Fruit fly (Drosophila melanogaster) whole organism, embryonic: ENCODE data around the gene drm.

ENCODE experiments used
- Adf1 ChIP-seq: fragments of 200-800 bp; sonication (Bioruptor generic); IDR thresholded peaks from 2 replicates; pipeline ENCODE4 v1.3.6; 2022; ENCODE audit warnings: missing biosample characterization, missing genetic modification characterization
- Atf6 ChIP-seq: fragments of 200-800 bp; sonication (Bioruptor generic); IDR thresholded peaks from 2 replicates; pipeline ENCODE4 v1.3.6; 2022; ENCODE audit warnings: missing biosample characterization, missing genetic modification characterization
- Awh ChIP-seq: fragments of 200-800 bp; sonication (Bioruptor generic); IDR thresholded peaks from 2 replicates; pipeline ENCODE4, ENCODE4 v1.3.6; 2022; ENCODE audit warnings: missing biosample characterization, missing genetic modification characterization
- CG10274 ChIP-seq: fragments of 200-800 bp; sonication (Bioruptor generic); optimal IDR thresholded peaks from 3 replicates; lab custom pipeline; 2017; ENCODE audit warnings: missing biosample characterization, mild to moderate bottlenecking, missing genetic modification characterization
- CG10462 ChIP-seq: fragments of 200-800 bp; sonication (Bioruptor generic); optimal IDR thresholded peaks from 2 replicates; lab custom pipeline; 2016; ENCODE audit warnings: missing biosample characterization, missing genetic modification characterization
- CG11456 ChIP-seq: fragments of 200-800 bp; sonication (Bioruptor generic); IDR thresholded peaks from 3 replicates; pipeline ENCODE4 v1.3.6; 2022; ENCODE audit warnings: missing biosample characterization, missing genetic modification characterization
- CG11560 ChIP-seq: fragments of 200-800 bp; sonication (Bioruptor generic); IDR thresholded peaks from 3 replicates; pipeline ENCODE4 v1.3.6; 2022; ENCODE audit warnings: missing biosample characterization, missing genetic modification characterization
- CG11696 ChIP-seq: fragments of 200-800 bp; sonication (Bioruptor generic); IDR thresholded peaks from 2 replicates; pipeline ENCODE4 v1.3.6; 2022; ENCODE audit warnings: missing biosample characterization, missing genetic modification characterization
- CG12104 ChIP-seq: fragments of 200-800 bp; sonication (Bioruptor generic); optimal IDR thresholded peaks from 3 replicates; lab custom pipeline; 2016; ENCODE audit warnings: missing biosample characterization, missing genetic modification characterization
- CG1529 ChIP-seq: fragments of 200-800 bp; sonication (Bioruptor generic); optimal IDR thresholded peaks from 3 replicates; lab custom pipeline; 2018; ENCODE audit warnings: missing biosample characterization, missing genetic modification characterization
- CG16815 ChIP-seq: fragments of 200-800 bp; sonication (Bioruptor generic); optimal IDR thresholded peaks from 3 replicates; lab custom pipeline; 2017; ENCODE audit warnings: missing biosample characterization, mild to moderate bottlenecking, missing genetic modification characterization
- CG18262 ChIP-seq: fragments of 200-800 bp; optimal IDR thresholded peaks from 3 replicates; lab custom pipeline; 2019; ENCODE audit warnings: missing biosample characterization, mild to moderate bottlenecking, missing genetic modification characterization, moderate library complexity
- CG3065 ChIP-seq: fragments of 200-800 bp; sonication (Bioruptor generic); optimal IDR thresholded peaks from 2 replicates; lab custom pipeline; 2016; ENCODE audit warnings: missing biosample characterization, missing genetic modification characterization
- CG3281 ChIP-seq: fragments of 200-800 bp; sonication (Bioruptor generic); optimal IDR thresholded peaks from 3 replicates; lab custom pipeline; 2017; ENCODE audit warnings: missing biosample characterization, mild to moderate bottlenecking, missing genetic modification characterization
- CG34376 ChIP-seq: fragments of 200-800 bp; sonication (Bioruptor generic); optimal IDR thresholded peaks from 2 replicates; lab custom pipeline; 2018; ENCODE audit warnings: missing biosample characterization, mild to moderate bottlenecking, missing genetic modification characterization
- CG34422 ChIP-seq: fragments of 200-800 bp; sonication (Bioruptor generic); IDR thresholded peaks from 3 replicates; pipeline ENCODE4 v1.3.6; 2022; ENCODE audit warnings: missing biosample characterization, missing genetic modification characterization
- CG4282 ChIP-seq: fragments of 200-800 bp; sonication (Bioruptor generic); optimal IDR thresholded peaks from 2 replicates; lab custom pipeline; 2016; ENCODE audit warnings: missing biosample characterization, missing genetic modification characterization
- CG4328 ChIP-seq: fragments of 200-800 bp; sonication (Bioruptor generic); optimal IDR thresholded peaks from 3 replicates; lab custom pipeline; 2017; ENCODE audit warnings: missing biosample characterization, missing genetic modification reagents, missing genetic modification characterization
- CG4707 ChIP-seq: fragments of 200-800 bp; sonication (Bioruptor generic); optimal IDR thresholded peaks from 2 replicates; lab custom pipeline; 2018; ENCODE audit warnings: missing biosample characterization, mild to moderate bottlenecking, missing genetic modification characterization, moderate library complexity
- CG6791 ChIP-seq: fragments of 200-800 bp; sonication (Bioruptor generic); IDR thresholded peaks from 3 replicates; pipeline ENCODE4 v1.3.6; 2022; ENCODE audit warnings: missing biosample characterization, missing genetic modification characterization; ENCODE audit not compliant: partially characterized antibody
- CG7786 ChIP-seq: fragments of 200-800 bp; sonication (Bioruptor generic); optimal IDR thresholded peaks from 2 replicates; lab custom pipeline; 2016; ENCODE audit warnings: missing biosample characterization, missing genetic modification characterization
- CG8765 ChIP-seq: fragments of 200-800 bp; sonication (Bioruptor generic); IDR thresholded peaks from 2 replicates; pipeline ENCODE4 v1.3.6; 2022; ENCODE audit warnings: missing biosample characterization, missing genetic modification characterization
- CG9817 ChIP-seq: fragments of 200-800 bp; sonication (Bioruptor generic); optimal IDR thresholded peaks from 2 replicates; lab custom pipeline; 2018; ENCODE audit warnings: missing biosample characterization, mild to moderate bottlenecking, missing genetic modification characterization, moderate library complexity
- ERR ChIP-seq: fragments of 200-800 bp; sonication (Bioruptor generic); optimal IDR thresholded peaks from 2 replicates; lab custom pipeline; 2016; ENCODE audit warnings: missing biosample characterization, missing genetic modification characterization
- Hsf ChIP-seq: fragments of 200-800 bp; sonication (Bioruptor generic); optimal IDR thresholded peaks from 3 replicates; lab custom pipeline; 2016; ENCODE audit warnings: missing biosample characterization, missing genetic modification characterization
- Meics ChIP-seq: fragments of 200-800 bp; sonication (Bioruptor generic); optimal IDR thresholded peaks from 2 replicates; lab custom pipeline; 2017; ENCODE audit warnings: missing biosample characterization, mild to moderate bottlenecking, missing genetic modification characterization
- NC2α ChIP-seq: fragments of 200-800 bp; sonication (Bioruptor generic); optimal IDR thresholded peaks from 2 replicates; lab custom pipeline; 2016; ENCODE audit warnings: missing biosample characterization, missing genetic modification characterization
- NC2β ChIP-seq: fragments of 200-800 bp; sonication (Bioruptor generic); optimal IDR thresholded peaks from 2 replicates; lab custom pipeline; 2016; ENCODE audit warnings: missing biosample characterization, missing genetic modification characterization
- NK7.1 ChIP-seq: fragments of 200-800 bp; sonication (Bioruptor generic); optimal IDR thresholded peaks from 3 replicates; lab custom pipeline; 2016; ENCODE audit warnings: missing biosample characterization, missing genetic modification characterization
- Xbp1 ChIP-seq: fragments of 200-800 bp; sonication (Bioruptor generic); optimal IDR thresholded peaks from 3 replicates; lab custom pipeline; 2016; ENCODE audit warnings: missing biosample characterization, mild to moderate bottlenecking, missing genetic modification characterization
- aop ChIP-seq: fragments of 200-800 bp; sonication (Bioruptor generic); IDR thresholded peaks from 2 replicates; pipeline ENCODE4 v1.3.6; 2022; ENCODE audit warnings: missing biosample characterization, missing genetic modification characterization
- ap ChIP-seq: fragments of 200-800 bp; sonication (Bioruptor generic); IDR thresholded peaks from 2 replicates; pipeline ENCODE4 v1.3.6; 2022; ENCODE audit warnings: missing biosample characterization, missing genetic modification characterization
- ara ChIP-seq: fragments of 200-800 bp; sonication (Bioruptor generic); IDR thresholded peaks from 2 replicates; pipeline ENCODE4 v1.3.6; 2022; ENCODE audit warnings: missing biosample characterization, missing genetic modification characterization
- chinmo ChIP-seq: fragments of 200-800 bp; sonication (Bioruptor generic); IDR thresholded peaks from 4 replicates; pipeline ENCODE4 v1.3.6; 2022; ENCODE audit warnings: missing biosample characterization, missing genetic modification characterization; ENCODE audit not compliant: partially characterized antibody
- da ChIP-seq: fragments of 200-800 bp; sonication (Bioruptor generic); optimal IDR thresholded peaks from 2 replicates; lab custom pipeline; 2016; ENCODE audit warnings: missing biosample characterization, missing genetic modification characterization
- dan ChIP-seq: fragments of 200-800 bp; sonication (Bioruptor generic); IDR thresholded peaks from 2 replicates; pipeline ENCODE4 v1.3.6; 2022; ENCODE audit warnings: missing biosample characterization, missing genetic modification characterization
- dmrt11E ChIP-seq: fragments of 200-800 bp; sonication (Bioruptor generic); optimal IDR thresholded peaks from 3 replicates; lab custom pipeline; 2018; ENCODE audit warnings: missing biosample characterization, mild to moderate bottlenecking, missing genetic modification characterization, moderate library complexity
- ftz-f1 ChIP-seq: fragments of 200-800 bp; sonication (Bioruptor generic); optimal IDR thresholded peaks from 2 replicates; lab custom pipeline; 2016; ENCODE audit warnings: missing biosample characterization, missing genetic modification characterization
- gem ChIP-seq: fragments of 200-800 bp; sonication (Bioruptor generic); optimal IDR thresholded peaks from 2 replicates; lab custom pipeline; 2019; ENCODE audit warnings: missing biosample characterization, mild to moderate bottlenecking, missing genetic modification characterization, moderate library complexity
- ham ChIP-seq: fragments of 200-800 bp; sonication (Bioruptor generic); IDR thresholded peaks from 2 replicates; pipeline ENCODE4 v1.3.6; 2022; ENCODE audit warnings: missing biosample characterization, missing genetic modification characterization
- jigr1 ChIP-seq: fragments of 200-800 bp; sonication (Bioruptor generic); IDR thresholded peaks from 3 replicates; pipeline ENCODE4 v1.3.6; 2022; ENCODE audit warnings: missing biosample characterization, missing genetic modification characterization
- knrl ChIP-seq: fragments of 200-800 bp; sonication (Bioruptor generic); IDR thresholded peaks from 3 replicates; pipeline ENCODE4 v1.3.6; 2022; ENCODE audit warnings: missing biosample characterization, missing genetic modification characterization; ENCODE audit not compliant: partially characterized antibody
- lov ChIP-seq, 2 experiments: fragments of 200-800 bp in 1 of 2; fragments of >200 bp in 1 of 2; sonication (Bioruptor generic) in 1 of 2; IDR thresholded peaks in 1 of 2; optimal IDR thresholded peaks in 1 of 2; 2 replicates in 1 of 2; 3 replicates in 1 of 2; pipeline versions ENCODE4 v1.3.6 to Lab custom; 2017 to 2022; ENCODE audit warnings: missing biosample characterization in 1 of 2, missing genetic modification characterization in 1 of 2
- mld ChIP-seq: fragments of 200-800 bp; sonication (Bioruptor generic); IDR thresholded peaks from 3 replicates; pipeline ENCODE4 v1.3.6; 2022; ENCODE audit warnings: missing biosample characterization, missing genetic modification characterization; ENCODE audit not compliant: partially characterized antibody
- peb ChIP-seq: fragments of 200-800 bp; sonication (Bioruptor generic); IDR thresholded peaks from 2 replicates; pipeline ENCODE4 v1.3.6; 2022; ENCODE audit warnings: missing biosample characterization, missing genetic modification characterization
- sim ChIP-seq: fragments of 200-800 bp; sonication (Bioruptor generic); IDR thresholded peaks from 2 replicates; pipeline ENCODE4 v1.3.6; 2022; ENCODE audit warnings: missing biosample characterization, missing genetic modification characterization
- slbo ChIP-seq: fragments of 200-800 bp; sonication (Bioruptor generic); IDR thresholded peaks from 2 replicates; pipeline ENCODE4 v1.3.6; 2022; ENCODE audit warnings: missing biosample characterization, missing genetic modification characterization
- trem ChIP-seq: fragments of 200-800 bp; optimal IDR thresholded peaks from 3 replicates; lab custom pipeline; 2019; ENCODE audit warnings: missing biosample characterization, mild to moderate bottlenecking, missing genetic modification characterization, moderate library complexity
- trh ChIP-seq: fragments of 200-800 bp; sonication (Bioruptor generic); optimal IDR thresholded peaks from 2 replicates; lab custom pipeline; 2016; ENCODE audit warnings: missing biosample characterization, missing genetic modification characterization
- unpg ChIP-seq: fragments of 200-800 bp; sonication (Bioruptor generic); optimal IDR thresholded peaks from 3 replicates; lab custom pipeline; 2018; ENCODE audit warnings: missing biosample characterization, mild to moderate bottlenecking, missing genetic modification characterization, moderate library complexity
- vnd ChIP-seq: fragments of 200-800 bp; sonication (Bioruptor generic); IDR thresholded peaks from 3 replicates; pipeline ENCODE4 v1.3.6; 2022; ENCODE audit warnings: missing biosample characterization, missing genetic modification characterization; ENCODE audit not compliant: partially characterized antibody
- wor ChIP-seq: fragments of 200-800 bp; sonication (Bioruptor generic); IDR thresholded peaks from 2 replicates; pipeline ENCODE4 v1.3.6; 2022; ENCODE audit warnings: missing biosample characterization, missing genetic modification characterization

Gene drm

dm6 chr2L:3569892-3570291 is 30.8 kb downstream of the drm start (continued):
- TF ChIP-seq trem (tag; lab: Kevin White, UChicago) (no peak), dmrt11E (tag; lab: Kevin White, UChicago) (peak; percentile 15), peb (GFP tag; lab: Robert Waterston, UW) (no peak), trh (no peak), CG11696 (GFP tag; lab: Robert Waterston, UW) (no peak), CG3065 (GFP tag; lab: Kevin White, UChicago) (no peak), CG11560 (tag; lab: Robert Waterston, UW) (no peak), CG1529 (GFP tag; lab: Kevin White, UChicago) (no peak), CG16815 (GFP tag; lab: Kevin White, UChicago) (no peak), CG10274 (GFP tag; lab: Kevin White, UChicago) (no peak), mld (GFP tag; lab: Robert Waterston, UW) (no peak), CG6791 (GFP tag; lab: Robert Waterston, UW) (no peak), vnd (no peak), aop (GFP tag; lab: Robert Waterston, UW) (no peak), ap (GFP tag; lab: Robert Waterston, UW) (no peak), Adf1 (GFP tag; lab: Robert Waterston, UW) (no peak), wor (no peak), CG10462 (no peak), Hsf (GFP tag; lab: Kevin White, UChicago) (no peak), NC2β (GFP tag; lab: Kevin White, UChicago) (no peak), jigr1 (GFP tag; lab: Robert Waterston, UW) (no peak), CG12104 (GFP tag; lab: Kevin White, UChicago) (no peak), NC2α (no peak), CG9817 (tag; lab: Kevin White, UChicago) (peak; percentile 6), CG18262 (tag; lab: Kevin White, UChicago) (peak; percentile 57), ftz-f1 (GFP tag; lab: Kevin White, UChicago) (no peak), gem (tag; lab: Kevin White, UChicago) (peak; percentile 71), CG8765 (GFP tag; lab: Robert Waterston, UW) (no peak), CG34422 (GFP tag; lab: Robert Waterston, UW) (0 out of 3 replicates have a peak, but pooled peaks have one; percentile 38), NK7.1 (no peak), Xbp1 (GFP tag; lab: Kevin White, UChicago) (no peak), dan (no peak), ham (GFP tag; lab: Robert Waterston, UW) (no peak), CG34376 (GFP tag; lab: Kevin White, UChicago) (no peak), sim (GFP tag; lab: Robert Waterston, UW) (no peak), chinmo (GFP tag; lab: Robert Waterston, UW) (no peak), Meics (GFP tag; lab: Kevin White, UChicago) (peak; percentile 11), ara (GFP tag; lab: Robert Waterston, UW) (peak; percentile 32; the same call in 1 of the 2 replicates), CG4282 (GFP tag; lab: Kevin White, UChicago) (no peak), knrl (no peak), lov (optimal IDR thresholded peaks at IDR 0.05; lab: Kevin White, UChicago) (no peak), lov (GFP tag; IDR thresholded peaks at IDR 0.05; lab: Robert Waterston, UW) (no peak), unpg (GFP tag; lab: Kevin White, UChicago) (peak; percentile 24), slbo (GFP tag; lab: Robert Waterston, UW) (no peak), CG3281 (GFP tag; lab: Kevin White, UChicago) (no peak), ERR (GFP tag; lab: Kevin White, UChicago) (no peak), da (GFP tag; lab: Kevin White, UChicago) (no peak), CG11456 (GFP tag; lab: Robert Waterston, UW) (no peak), Atf6 (GFP tag; lab: Robert Waterston, UW) (peak; percentile 21; the same call in 1 of the 2 replicates), CG4328 (GFP tag; lab: Kevin White, UChicago) (no peak), CG4707 (GFP tag; lab: Kevin White, UChicago) (no peak), CG7786 (GFP tag; lab: Kevin White, UChicago) (no peak), Awh (GFP tag; lab: Robert Waterston, UW) (no peak; the same call in 1 of the 2 replicates)
